Fruit fly (Drosophila melanogaster): ENCODE measurements around the gene pon.

Gene pon

dm6 chrX:4669438-4669837 is 33.3 kb downstream of the pon start:
- TF ChIP-seq CG16863 (GFP tag; optimal IDR thresholded peaks at IDR 0.05) (no peak), CG6254 (GFP tag; optimal IDR thresholded peaks at IDR 0.05) (no peak), zen2 (GFP tag; IDR thresholded peaks at IDR 0.05; ENCODE audit: partially characterized antibody) (no peak), so (GFP tag; IDR thresholded peaks at IDR 0.05) (no peak), CG4820 (GFP tag; optimal IDR thresholded peaks at IDR 0.05) (no peak), klu (GFP tag; IDR thresholded peaks at IDR 0.05) (no peak), CG10274 (GFP tag; optimal IDR thresholded peaks at IDR 0.05) (no peak), crol (GFP tag; IDR thresholded peaks at IDR 0.05) (peak; percentile 71), CG11695 (GFP tag; IDR thresholded peaks at IDR 0.05) (0 out of 3 replicates have a peak, but pooled peaks have one; percentile 11), MBD-R2 (GFP tag; IDR thresholded peaks at IDR 0.05) (no peak), E2f2 (GFP tag; IDR thresholded peaks at IDR 0.05) (0 out of 2 replicates have a peak, but pooled peaks have one; percentile 7), ranshi (GFP tag; IDR thresholded peaks at IDR 0.05) (no peak), Hr3 (GFP tag; optimal IDR thresholded peaks at IDR 0.05) (no peak), eyg (GFP tag; optimal IDR thresholded peaks at IDR 0.05) (no peak), CG7556 (GFP tag; optimal IDR thresholded peaks at IDR 0.05) (no peak), fd64A (GFP tag; optimal IDR thresholded peaks at IDR 0.05) (no peak), pfk (GFP tag; optimal IDR thresholded peaks at IDR 0.05) (no peak), HLH54F (GFP tag; optimal IDR thresholded peaks at IDR 0.05) (no peak), CG16813 (GFP tag; IDR thresholded peaks at IDR 0.05; ENCODE audit: partially characterized antibody) (no peak), zf30C (GFP tag; optimal IDR thresholded peaks at IDR 0.05) (peak; percentile 17), sqz (GFP tag; optimal IDR thresholded peaks at IDR 0.05) (no peak), bowl (GFP tag; IDR thresholded peaks at IDR 0.05) (no peak), CG14860 (GFP tag; IDR thresholded peaks at IDR 0.05; ENCODE audit: partially characterized antibody) (no peak), CG10979 (tag; optimal IDR thresholded peaks at IDR 0.05) (no peak), HLH4C (GFP tag; IDR thresholded peaks at IDR 0.05; ENCODE audit: partially characterized antibody) (no peak), Doc2 (GFP tag; IDR thresholded peaks at IDR 0.05) (no peak), gro (GFP tag; optimal IDR thresholded peaks at IDR 0.05) (peak; percentile 1), CG2120 (GFP tag; optimal IDR thresholded peaks at IDR 0.05) (peak; percentile 42), nmo (GFP tag; optimal IDR thresholded peaks at IDR 0.05) (no peak), Pdp1 (GFP tag; optimal IDR thresholded peaks at IDR 0.05) (peak in 1 of 2 experiments; percentile 77), sd (tag; optimal IDR thresholded peaks at IDR 0.05) (peak; percentile 68), CG13894 (tag; optimal IDR thresholded peaks at IDR 0.05) (no peak), ato (GFP tag; IDR thresholded peaks at IDR 0.05; ENCODE audit: partially characterized antibody) (no peak), CG12236 (GFP tag; optimal IDR thresholded peaks at IDR 0.05) (no peak), CG15601 (tag; optimal IDR thresholded peaks at IDR 0.05) (no peak), Dip2 (GFP tag; IDR thresholded peaks at IDR 0.05) (no peak), zfh2 (GFP tag; optimal IDR thresholded peaks at IDR 0.05) (peak; percentile 26), Sox102F (GFP tag; optimal IDR thresholded peaks at IDR 0.05) (no peak), Bteb2 (GFP tag; optimal IDR thresholded peaks at IDR 0.05) (no peak), Sox100B (GFP tag; optimal IDR thresholded peaks at IDR 0.05) (no peak), CG1024 (GFP tag; IDR thresholded peaks at IDR 0.05) (no peak), Lpt (GFP tag; optimal IDR thresholded peaks at IDR 0.05) (no peak), fu2 (GFP tag; optimal IDR thresholded peaks at IDR 0.05) (no peak), ems (GFP tag; optimal IDR thresholded peaks at IDR 0.05) (no peak), hkb (optimal IDR thresholded peaks at IDR 0.05) (no peak), hkb (GFP tag; IDR thresholded peaks at IDR 0.05) (0 out of 2 replicates have a peak, but pooled peaks have one; percentile 22), CG12299 (tag; optimal IDR thresholded peaks at IDR 0.05) (no peak), slbo (GFP tag; IDR thresholded peaks at IDR 0.05) (peak; percentile 36; the same call in 1 of the 2 replicates), CG9215 (GFP tag; IDR thresholded peaks at IDR 0.05) (no peak), Myb (GFP tag; optimal IDR thresholded peaks at IDR 0.05) (no peak), phol (tag; optimal IDR thresholded peaks at IDR 0.05) (no peak)

Measured in whole organism, embryonic.